Worm (Caenorhabditis elegans): Measurements from ENCODE around the gene myrf-2.

Gene myrf-2

DNA sequence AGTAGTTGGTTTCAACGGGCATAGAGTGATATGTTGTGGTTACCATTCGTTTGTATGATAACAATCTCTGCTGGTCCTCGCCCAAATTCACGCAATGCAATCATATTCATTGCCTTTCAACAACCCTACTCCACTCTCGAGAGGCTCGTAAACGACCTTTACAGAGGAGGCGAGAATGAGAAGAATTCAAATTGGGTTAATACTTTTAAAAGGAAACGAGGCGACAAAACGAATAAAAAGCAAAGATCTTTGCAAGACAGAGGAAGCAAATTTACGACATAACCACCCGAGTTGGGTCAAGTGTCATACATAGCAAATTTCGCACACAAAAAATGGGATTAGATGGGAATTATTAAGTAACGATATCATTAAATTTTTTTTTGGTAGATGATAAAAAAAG lies 38.2 kb upstream of the myrf-2 start:
- TF ChIP-seq nhr-25 (tag; optimal IDR thresholded peaks at IDR 0.05) (no peak), nhr-23 (tag; optimal IDR thresholded peaks at IDR 0.05) (peak; percentile 2)

DNA sequence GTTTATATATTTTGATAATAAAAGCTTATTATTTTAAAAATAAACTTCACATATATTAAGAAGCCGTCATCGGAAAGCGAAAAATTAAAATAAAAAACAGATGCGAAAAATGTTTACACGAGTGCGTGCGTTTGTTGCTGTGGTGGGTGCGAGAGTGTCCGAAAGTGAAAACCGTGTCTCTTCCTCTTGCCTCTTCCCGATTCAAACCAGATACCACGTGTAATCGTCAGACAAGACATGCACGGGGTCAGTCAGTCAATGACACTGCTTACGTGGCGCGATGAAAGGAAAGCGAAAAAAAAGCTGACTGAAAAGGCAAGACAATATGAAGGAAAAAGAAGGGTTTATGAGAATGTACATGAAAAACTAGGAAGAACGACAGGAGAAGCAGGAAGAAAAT lies 36.7 kb upstream of the myrf-2 start:
- TF ChIP-seq nhr-23 (tag; optimal IDR thresholded peaks at IDR 0.05) (peak; percentile 76), nhr-25 (tag; optimal IDR thresholded peaks at IDR 0.05) (peak; percentile 78), ama-1 (optimal IDR thresholded peaks at IDR 0.05) (no peak)

DNA sequence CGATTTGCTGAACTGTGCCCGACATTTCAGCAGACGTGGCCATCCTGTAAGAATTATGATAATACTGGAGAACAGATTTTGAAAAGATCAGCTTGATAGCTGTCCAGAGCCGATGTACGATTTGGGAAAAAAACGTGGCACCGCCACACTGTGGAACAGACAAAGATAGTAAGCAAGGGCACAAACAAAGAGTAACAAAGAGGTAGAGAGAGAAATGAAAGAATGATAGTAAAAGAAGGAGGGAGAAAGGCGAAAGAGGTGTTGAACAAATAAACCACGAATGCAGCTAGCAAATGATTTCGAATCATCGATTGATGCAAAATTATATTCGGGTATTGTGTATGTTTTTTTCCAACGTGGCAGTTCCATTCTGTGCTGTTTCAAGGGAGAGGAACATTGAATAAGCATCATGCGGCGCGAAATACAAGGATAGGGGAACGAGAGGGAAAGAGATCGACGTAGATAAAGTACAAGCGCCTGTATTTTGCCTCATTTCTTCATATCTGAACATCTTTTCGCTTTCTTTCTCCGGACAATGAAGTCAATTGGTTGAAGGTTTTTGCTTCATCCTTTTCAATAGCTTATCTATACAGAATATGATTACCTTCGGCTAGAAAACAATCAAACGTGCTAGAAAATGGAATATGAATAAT lies 34.0 kb upstream of the myrf-2 start, which contains the start of gene C14H10.3:
Gene C14H10.3, minus strand, starts transcription at position 44 of the 653 bp plus-strand sequence.
- no peak for TF ChIP-seq aly-2 (tag; optimal IDR thresholded peaks at IDR 0.05)
- TF ChIP-seq elt-3 (tag; optimal IDR thresholded peaks at IDR 0.05) = no peak
- TF ChIP-seq nhr-43 (tag; optimal IDR thresholded peaks at IDR 0.05; ENCODE audit: poor library complexity, severe bottlenecking) = peak; percentile 21
- no peak for TF ChIP-seq nhr-76 (tag; optimal IDR thresholded peaks at IDR 0.05)
- peak; percentile 72 for TF ChIP-seq pha-4 (tag; optimal IDR thresholded peaks at IDR 0.05)
- no peak for TF ChIP-seq ceh-9 (tag; optimal IDR thresholded peaks at IDR 0.05)
- TF ChIP-seq hmg-11 (tag; optimal IDR thresholded peaks at IDR 0.05) = no peak
- peak; percentile 37 for TF ChIP-seq elt-2 (tag; optimal IDR thresholded peaks at IDR 0.05)
- TF ChIP-seq lin-15B (tag; optimal IDR thresholded peaks at IDR 0.05) = no peak
- TF ChIP-seq egl-5 (tag; optimal IDR thresholded peaks at IDR 0.05) = no peak
- TF ChIP-seq daf-12 (tag; optimal IDR thresholded peaks at IDR 0.05) = no peak
- TF ChIP-seq fos-1 (tag; optimal IDR thresholded peaks at IDR 0.05) = no peak
- no peak for TF ChIP-seq nhr-77 (tag; optimal IDR thresholded peaks at IDR 0.05)

DNA sequence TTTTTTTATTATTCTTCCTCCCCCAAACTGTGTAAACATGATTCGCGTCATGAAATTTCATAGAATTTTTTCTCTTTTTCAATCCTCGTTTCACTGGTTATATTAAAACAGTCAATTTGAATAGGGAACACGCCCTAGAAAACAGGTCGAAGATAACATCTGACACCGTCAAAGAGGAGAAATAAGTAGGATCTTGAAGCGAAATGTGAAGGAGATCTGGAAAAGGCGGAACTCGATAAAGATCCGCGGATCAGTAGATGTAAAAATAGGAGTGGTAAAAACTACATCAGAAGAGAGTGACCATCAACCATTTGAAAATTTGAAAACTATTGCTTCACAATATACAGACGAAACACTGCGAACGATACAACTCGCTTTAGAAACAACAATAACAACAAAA lies 33.0 kb upstream of the myrf-2 start:
- no peak for TF ChIP-seq lin-15B (tag; optimal IDR thresholded peaks at IDR 0.05)
- no peak for TF ChIP-seq lin-39 (tag; optimal IDR thresholded peaks at IDR 0.05)
- peak; percentile 38 for TF ChIP-seq nhr-23 (tag; optimal IDR thresholded peaks at IDR 0.05)
- TF ChIP-seq ztf-11 (tag; optimal IDR thresholded peaks at IDR 0.05) = no peak
- TF ChIP-seq R02D3.7 (tag; optimal IDR thresholded peaks at IDR 0.05) = no peak
- peak; percentile 73 for TF ChIP-seq elt-1 (tag; optimal IDR thresholded peaks at IDR 0.05)

DNA sequence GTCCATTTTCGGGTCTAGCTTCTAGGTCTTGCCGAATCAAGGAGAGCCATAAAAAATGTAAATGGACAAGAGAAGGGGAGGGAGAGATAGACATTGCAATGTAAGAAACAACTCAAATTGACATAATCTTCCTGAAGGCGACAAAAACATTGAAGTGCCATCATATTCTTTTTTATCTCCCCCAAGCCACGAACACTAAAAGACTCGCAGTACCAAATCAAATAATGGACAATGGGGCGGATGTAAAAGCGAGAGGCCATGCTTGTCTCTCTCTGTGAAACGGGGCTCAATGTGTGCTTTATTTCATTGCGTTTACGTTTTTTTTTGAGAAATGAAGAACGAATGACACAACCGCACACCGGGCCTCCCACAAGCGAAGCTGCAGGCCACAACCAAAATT lies 31.7 kb upstream of the myrf-2 start:
- no peak for TF ChIP-seq elt-3 (tag; optimal IDR thresholded peaks at IDR 0.05)
- TF ChIP-seq ama-1 (optimal IDR thresholded peaks at IDR 0.05) = no peak
- TF ChIP-seq nhr-11 (tag; optimal IDR thresholded peaks at IDR 0.05) = no peak
- TF ChIP-seq fkh-10 (GFP tag; optimal IDR thresholded peaks at IDR 0.05) = peak; percentile 41

DNA sequence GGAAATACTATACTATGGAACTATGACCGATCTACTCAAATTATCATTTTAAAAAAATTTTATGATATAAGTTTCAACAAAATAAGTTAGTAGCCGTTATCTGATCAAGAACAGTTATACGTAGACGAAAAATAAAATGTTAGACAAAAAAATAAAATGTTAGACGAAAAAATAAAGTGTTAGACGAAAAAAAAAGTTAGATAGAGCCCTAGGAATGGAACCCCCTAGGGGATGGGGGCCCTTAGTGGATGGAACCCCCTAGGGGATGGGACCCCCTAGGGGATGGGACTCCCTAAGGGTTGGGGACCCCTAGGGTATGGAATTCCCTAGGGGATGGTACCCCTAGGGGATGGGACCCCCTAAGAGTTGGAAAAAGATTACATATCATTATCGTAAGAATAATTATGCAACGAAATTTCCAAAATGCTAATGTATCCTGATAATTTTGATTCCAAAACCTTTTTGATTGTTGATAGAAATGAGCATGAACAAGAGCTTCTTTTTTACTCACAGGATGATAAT lies 25.1 kb upstream of the myrf-2 start:
- TF ChIP-seq zag-1 (tag; optimal IDR thresholded peaks at IDR 0.05) (no peak), fos-1 (tag; optimal IDR thresholded peaks at IDR 0.05) (no peak), nfya-1 (tag; optimal IDR thresholded peaks at IDR 0.05; ENCODE audit: insufficient read depth) (no peak), nhr-28 (tag; optimal IDR thresholded peaks at IDR 0.05) (no peak), nhr-25 (tag; optimal IDR thresholded peaks at IDR 0.05) (no peak), ama-1 (optimal IDR thresholded peaks at IDR 0.05) (no peak), nhr-77 (tag; optimal IDR thresholded peaks at IDR 0.05) (no peak), mml-1 (tag; optimal IDR thresholded peaks at IDR 0.05) (no peak)

DNA sequence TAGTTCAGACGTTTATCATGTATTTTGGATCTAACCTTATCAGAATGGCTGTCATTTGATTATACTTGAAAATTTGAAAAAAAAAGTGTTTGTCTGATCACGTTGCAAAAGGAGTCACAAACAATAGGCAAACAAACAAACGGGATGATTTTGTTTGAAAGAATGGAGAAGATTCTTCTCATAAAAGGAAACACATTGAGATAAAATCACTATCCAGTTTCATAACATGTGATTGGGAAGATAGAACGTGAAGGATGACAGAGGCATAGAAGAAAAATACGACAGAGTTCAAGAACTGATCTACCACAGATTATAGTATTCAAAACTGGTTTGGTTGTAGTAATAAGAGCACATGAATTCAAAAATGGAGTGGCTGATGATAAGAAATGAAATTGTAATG lies 24.6 kb upstream of the myrf-2 start, which contains the start of gene F44A6.5:
Gene F44A6.5, minus strand, starts transcription at position 151 of the 400 bp plus-strand sequence.
- TF ChIP-seq ceh-9 (tag; optimal IDR thresholded peaks at IDR 0.05) (no peak), elt-2 (tag; optimal IDR thresholded peaks at IDR 0.05) (peak; percentile 77), pqm-1 (tag; optimal IDR thresholded peaks at IDR 0.05) (peak; percentile 16), nhr-25 (tag; optimal IDR thresholded peaks at IDR 0.05) (peak; percentile 70), nhr-43 (tag; optimal IDR thresholded peaks at IDR 0.05; ENCODE audit: poor library complexity, severe bottlenecking) (peak; percentile 85), pha-4 (tag; optimal IDR thresholded peaks at IDR 0.05) (peak; percentile 53), ztf-11 (tag; optimal IDR thresholded peaks at IDR 0.05) (no peak), nhr-23 (tag; optimal IDR thresholded peaks at IDR 0.05) (peak; percentile 14), nfya-1 (tag; optimal IDR thresholded peaks at IDR 0.05; ENCODE audit: insufficient read depth) (peak; percentile 33), nhr-67 (tag; optimal IDR thresholded peaks at IDR 0.05) (no peak), elt-3 (tag; optimal IDR thresholded peaks at IDR 0.05) (peak in 1 of 3 experiments; percentile 13), jun-1 (tag; optimal IDR thresholded peaks at IDR 0.05) (peak; percentile 46), zag-1 (tag; optimal IDR thresholded peaks at IDR 0.05) (no peak), ama-1 (optimal IDR thresholded peaks at IDR 0.05) (no peak), mdl-1 (tag; optimal IDR thresholded peaks at IDR 0.05) (peak; percentile 18), elt-1 (tag; optimal IDR thresholded peaks at IDR 0.05) (no peak), skn-1 (tag; optimal IDR thresholded peaks at IDR 0.05) (peak; percentile 84)

Measured in whole organism, L3 larva.